Worm (Caenorhabditis elegans): ENCODE data around the gene Y66C5A.1.

DNA sequence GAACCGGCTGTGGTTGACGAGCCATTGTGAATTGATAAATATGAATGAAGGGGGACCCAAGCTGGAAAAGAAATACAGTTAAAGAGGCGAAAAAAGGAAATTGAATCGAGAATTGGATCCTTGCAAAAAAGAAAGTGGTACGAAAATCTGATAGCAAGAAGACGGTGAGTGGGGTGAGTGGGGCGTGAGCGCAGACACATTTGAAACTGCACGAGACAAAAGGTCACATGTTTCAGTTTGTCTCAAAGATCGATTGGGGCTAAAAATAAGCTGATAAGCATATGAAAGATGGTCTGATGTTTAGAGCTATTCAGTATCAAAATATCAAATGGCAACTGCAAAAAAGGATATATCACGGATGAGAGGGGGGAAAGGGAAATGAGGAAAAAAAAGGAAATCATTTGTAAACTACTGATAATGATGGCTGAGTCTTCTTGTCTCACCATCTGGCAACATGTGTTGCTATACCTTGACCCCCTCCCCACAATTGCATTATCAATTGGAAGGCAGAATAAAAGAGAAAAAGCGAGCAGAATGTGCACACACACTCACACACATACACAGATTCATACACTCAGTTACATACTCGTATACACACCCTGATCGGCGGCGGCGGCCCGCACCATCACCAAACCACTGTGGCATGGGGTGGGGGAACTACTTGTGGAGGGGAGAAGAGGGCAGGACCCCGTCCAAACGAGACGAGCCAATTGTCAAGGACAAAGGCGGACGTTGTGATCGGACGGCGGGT lies 48.7 kb upstream of the Y66C5A.1 start, which contains the start of gene M163.1:
- peak; percentile 95 for TF ChIP-seq aha-1 (tag)
- no peak for TF ChIP-seq lsy-2 (tag; optimal IDR thresholded peaks at IDR 0.05)
- TF ChIP-seq madf-9 (GFP tag; conservative IDR thresholded peaks at IDR 0.05), result no peak
- no peak for TF ChIP-seq R02D3.7 (tag; optimal IDR thresholded peaks at IDR 0.05)
- no peak for TF ChIP-seq php-3 (GFP tag; IDR thresholded peaks at IDR 0.05)
- TF ChIP-seq D1046.2 (GFP tag; IDR thresholded peaks at IDR 0.05), result no peak
- no peak for TF ChIP-seq ceh-82 (tag; optimal IDR thresholded peaks at IDR 0.05)
- no peak for TF ChIP-seq snpc-4 (tag; optimal IDR thresholded peaks at IDR 0.05)

All from whole organism, L4 larva.